Fruit fly (Drosophila melanogaster) whole organism, embryonic: Measurements from ENCODE around the gene Orco.

Experiments used
- Asciz ChIP-seq: fragments of 200-800 bp; sonication (Bioruptor generic); optimal IDR thresholded peaks from 2 replicates; lab custom pipeline; 2017; ENCODE audit warnings: missing biosample characterization, mild to moderate bottlenecking, missing genetic modification characterization, missing genetic modification reagents
- Bdp1 ChIP-seq: fragments of 200-800 bp; sonication (Bioruptor generic); optimal IDR thresholded peaks from 3 replicates; lab custom pipeline; 2016; ENCODE audit warnings: missing biosample characterization, missing genetic modification characterization
- Bteb2 ChIP-seq: fragments of 200-800 bp; sonication (Bioruptor generic); optimal IDR thresholded peaks from 2 replicates; lab custom pipeline; 2016; ENCODE audit warnings: missing biosample characterization, missing genetic modification characterization
- C15 ChIP-seq: fragments of 200-800 bp; sonication (Bioruptor generic); IDR thresholded peaks from 3 replicates; pipeline ENCODE4 v1.3.6; 2022; ENCODE audit warnings: missing biosample characterization, missing genetic modification characterization
- CG11398 ChIP-seq: fragments of 200-800 bp; sonication (Bioruptor generic); optimal IDR thresholded peaks from 2 replicates; lab custom pipeline; 2016; ENCODE audit warnings: missing biosample characterization, missing genetic modification characterization
- CG11504 ChIP-seq: fragments of 200-800 bp; sonication (Bioruptor generic); optimal IDR thresholded peaks from 3 replicates; lab custom pipeline; 2019; ENCODE audit warnings: missing biosample characterization, mild to moderate bottlenecking, missing genetic modification characterization, moderate library complexity
- CG12071 ChIP-seq: fragments of 200-800 bp; sonication (Bioruptor generic); optimal IDR thresholded peaks from 3 replicates; lab custom pipeline; 2018; ENCODE audit warnings: missing biosample characterization, mild to moderate bottlenecking, missing genetic modification characterization
- CG14050 ChIP-seq: fragments of 200-800 bp; sonication (Bioruptor generic); IDR thresholded peaks from 3 replicates; pipeline ENCODE4 v1.3.6; 2022; ENCODE audit warnings: missing biosample characterization, missing genetic modification characterization
- CG14965 ChIP-seq: fragments of 200-800 bp; sonication (Bioruptor generic); optimal IDR thresholded peaks from 2 replicates; lab custom pipeline; 2016; ENCODE audit warnings: missing biosample characterization, missing genetic modification characterization, borderline replicate concordance
- CG18476 ChIP-seq: fragments of 200-800 bp; sonication (Bioruptor generic); optimal IDR thresholded peaks from 2 replicates; lab custom pipeline; 2016; ENCODE audit warnings: missing biosample characterization, mild to moderate bottlenecking, missing genetic modification characterization
- CG30020 ChIP-seq: fragments of 200-800 bp; optimal IDR thresholded peaks from 2 replicates; lab custom pipeline; 2019; ENCODE audit warnings: missing biosample characterization, mild to moderate bottlenecking, missing genetic modification characterization, moderate library complexity
- CG3726 ChIP-seq: fragments of 200-800 bp; sonication (Bioruptor generic); IDR thresholded peaks from 3 replicates; pipeline ENCODE4, ENCODE4 v1.3.6; 2022; ENCODE audit warnings: missing biosample characterization, missing genetic modification characterization
- CG43689 ChIP-seq: fragments of 200-800 bp; sonication (Bioruptor generic); IDR thresholded peaks from 2 replicates; pipeline ENCODE4 v1.3.6; 2022; ENCODE audit warnings: missing biosample characterization, missing genetic modification characterization
- CG6175 ChIP-seq: fragments of 200-800 bp; sonication (Bioruptor generic); IDR thresholded peaks from 3 replicates; pipeline ENCODE4 v1.3.6; 2022; ENCODE audit warnings: missing biosample characterization, missing genetic modification characterization
- CG6791 ChIP-seq: fragments of 200-800 bp; sonication (Bioruptor generic); IDR thresholded peaks from 3 replicates; pipeline ENCODE4 v1.3.6; 2022; ENCODE audit warnings: missing biosample characterization, missing genetic modification characterization; ENCODE audit not compliant: partially characterized antibody
- CG6854 ChIP-seq: fragments of 200-800 bp; sonication (Bioruptor generic); optimal IDR thresholded peaks from 3 replicates; lab custom pipeline; 2017; ENCODE audit warnings: missing biosample characterization, mild to moderate bottlenecking, missing genetic modification characterization
- CG8290 ChIP-seq, 3 experiments: fragments of 200-800 bp; sonication (Bioruptor generic); optimal IDR thresholded peaks; 2 replicates each; lab custom pipeline; 2016 to 2019; ENCODE audit warnings: missing biosample characterization in 3 of 3, missing genetic modification characterization in 3 of 3, mild to moderate bottlenecking in 2 of 3, moderate library complexity in 1 of 3
- CG8478 ChIP-seq: fragments of >200 bp; optimal IDR thresholded peaks from 2 replicates; lab custom pipeline; 2018
- CG8924 ChIP-seq: fragments of 200-800 bp; optimal IDR thresholded peaks from 3 replicates; lab custom pipeline; 2019; ENCODE audit warnings: missing biosample characterization, mild to moderate bottlenecking, missing genetic modification characterization, moderate library complexity
- CG9609 ChIP-seq: fragments of 200-800 bp; sonication (Bioruptor generic); optimal IDR thresholded peaks from 3 replicates; lab custom pipeline; 2016; ENCODE audit warnings: missing biosample characterization, missing genetic modification characterization
- D19B ChIP-seq: fragments of 200-800 bp; sonication (Bioruptor generic); optimal IDR thresholded peaks from 2 replicates; lab custom pipeline; 2017; ENCODE audit warnings: missing biosample characterization, mild to moderate bottlenecking, missing genetic modification characterization
- HLH54F ChIP-seq: fragments of 200-800 bp; sonication (Bioruptor generic); optimal IDR thresholded peaks from 3 replicates; lab custom pipeline; 2016; ENCODE audit warnings: missing biosample characterization, missing genetic modification characterization
- Hr3 ChIP-seq: fragments of 200-800 bp; sonication (Bioruptor generic); optimal IDR thresholded peaks from 3 replicates; lab custom pipeline; 2016; ENCODE audit warnings: missing biosample characterization, missing genetic modification characterization
- Hr78 ChIP-seq, 2 experiments: fragments of 200-800 bp in 1 of 2; fragments of >200 bp in 1 of 2; sonication (Bioruptor generic) in 1 of 2; optimal IDR thresholded peaks; 2 replicates each; lab custom pipeline; 2017 to 2019; ENCODE audit warnings: missing biosample characterization in 2 of 2, missing genetic modification characterization in 2 of 2, mild to moderate bottlenecking in 1 of 2, moderate library complexity in 1 of 2
- Lim3 ChIP-seq: fragments of 200-800 bp; sonication (Bioruptor generic); IDR thresholded peaks from 2 replicates; pipeline ENCODE4 v1.3.6; 2022; ENCODE audit warnings: missing biosample characterization, missing genetic modification characterization
- Mes4 ChIP-seq: fragments of 200-800 bp; sonication (Bioruptor generic); optimal IDR thresholded peaks from 2 replicates; lab custom pipeline; 2016; ENCODE audit warnings: missing biosample characterization, missing genetic modification characterization
- Nf-YA ChIP-seq: fragments of 200-800 bp; sonication (Bioruptor generic); IDR thresholded peaks from 2 replicates; pipeline ENCODE4 v1.3.6; 2022; ENCODE audit warnings: missing biosample characterization, missing genetic modification characterization
- PHDP ChIP-seq: fragments of 200-800 bp; sonication (Bioruptor generic); optimal IDR thresholded peaks from 3 replicates; lab custom pipeline; 2018; ENCODE audit warnings: missing biosample characterization, mild to moderate bottlenecking, missing genetic modification characterization, moderate library complexity
- Sox102F ChIP-seq: fragments of 200-800 bp; sonication (Bioruptor generic); optimal IDR thresholded peaks from 2 replicates; lab custom pipeline; 2018; ENCODE audit warnings: missing biosample characterization, mild to moderate bottlenecking, missing genetic modification characterization, moderate library complexity
- Vsx1 ChIP-seq: fragments of 200-800 bp; sonication (Bioruptor generic); optimal IDR thresholded peaks from 2 replicates; lab custom pipeline; 2017; ENCODE audit warnings: missing biosample characterization, mild to moderate bottlenecking, missing genetic modification characterization, missing genetic modification reagents
- fd64A ChIP-seq: fragments of 200-800 bp; sonication (Bioruptor generic); optimal IDR thresholded peaks from 3 replicates; lab custom pipeline; 2018; ENCODE audit warnings: missing biosample characterization, mild to moderate bottlenecking, missing genetic modification characterization
- grau ChIP-seq: fragments of 200-800 bp; optimal IDR thresholded peaks from 3 replicates; lab custom pipeline; 2019; ENCODE audit warnings: missing biosample characterization, mild to moderate bottlenecking, missing genetic modification characterization, moderate library complexity
- lilli ChIP-seq: fragments of 200-800 bp; sonication (Bioruptor generic); optimal IDR thresholded peaks from 3 replicates; lab custom pipeline; 2016; ENCODE audit warnings: missing biosample characterization, missing genetic modification characterization
- lov ChIP-seq, 2 experiments: fragments of 200-800 bp in 1 of 2; fragments of >200 bp in 1 of 2; sonication (Bioruptor generic) in 1 of 2; IDR thresholded peaks in 1 of 2; optimal IDR thresholded peaks in 1 of 2; 2 replicates in 1 of 2; 3 replicates in 1 of 2; pipeline versions ENCODE4 v1.3.6 to Lab custom; 2017 to 2022; ENCODE audit warnings: missing biosample characterization in 1 of 2, missing genetic modification characterization in 1 of 2
- nerfin-2 ChIP-seq: fragments of 200-800 bp; sonication (Bioruptor generic); IDR thresholded peaks from 2 replicates; pipeline ENCODE4 v1.3.6; 2022; ENCODE audit warnings: missing biosample characterization, missing genetic modification characterization; ENCODE audit not compliant: partially characterized antibody
- repo ChIP-seq: fragments of 200-800 bp; sonication (Bioruptor generic); optimal IDR thresholded peaks from 2 replicates; lab custom pipeline; 2016; ENCODE audit warnings: missing biosample characterization, missing genetic modification characterization
- run ChIP-seq: fragments of 200-800 bp; sonication (Bioruptor generic); optimal IDR thresholded peaks from 3 replicates; lab custom pipeline; 2018; ENCODE audit warnings: missing biosample characterization, mild to moderate bottlenecking, missing genetic modification characterization
- sc ChIP-seq, 3 experiments: fragments of >200 bp in 2 of 3; fragments of 200-800 bp in 1 of 3; sonication (Bioruptor generic) in 1 of 3; optimal IDR thresholded peaks; 2 replicates in 2 of 3; 3 replicates in 1 of 3; lab custom pipeline; 2017; ENCODE audit warnings: mild to moderate bottlenecking in 1 of 3, missing biosample characterization in 1 of 3, missing genetic modification characterization in 1 of 3, missing genetic modification reagents in 1 of 3
- sd ChIP-seq: fragments of 200-800 bp; sonication (Bioruptor generic); optimal IDR thresholded peaks from 3 replicates; lab custom pipeline; 2018; ENCODE audit warnings: missing biosample characterization, mild to moderate bottlenecking, missing genetic modification characterization, moderate library complexity
- seq ChIP-seq: fragments of 200-800 bp; sonication (Bioruptor generic); IDR thresholded peaks from 2 replicates; pipeline ENCODE4 v1.3.6; 2022; ENCODE audit warnings: missing biosample characterization, missing genetic modification characterization
- shn ChIP-seq: fragments of 200-800 bp; sonication (Bioruptor generic); optimal IDR thresholded peaks from 3 replicates; lab custom pipeline; 2016; ENCODE audit warnings: missing biosample characterization, missing genetic modification characterization
- slou ChIP-seq: fragments of 200-800 bp; sonication (Bioruptor generic); optimal IDR thresholded peaks from 3 replicates; lab custom pipeline; 2016; ENCODE audit warnings: missing biosample characterization, missing genetic modification characterization
- sna ChIP-seq: fragments of 200-800 bp; sonication (Bioruptor generic); IDR thresholded peaks from 2 replicates; pipeline ENCODE4 v1.3.6; 2022; ENCODE audit warnings: missing biosample characterization, missing genetic modification characterization; ENCODE audit not compliant: partially characterized antibody
- sr ChIP-seq: fragments of 200-800 bp; sonication (Bioruptor generic); IDR thresholded peaks from 3 replicates; pipeline ENCODE4 v1.3.6; 2022; ENCODE audit warnings: missing biosample characterization, missing genetic modification characterization
- unc-4 ChIP-seq: fragments of 200-800 bp; sonication (Bioruptor generic); IDR thresholded peaks from 2 replicates; pipeline ENCODE4 v1.3.6; 2022; ENCODE audit warnings: missing biosample characterization, missing genetic modification characterization; ENCODE audit not compliant: partially characterized antibody
- vvl ChIP-seq: fragments of 200-800 bp; sonication (Bioruptor generic); IDR thresholded peaks from 2 replicates; pipeline ENCODE4 v1.3.6; 2022; ENCODE audit warnings: missing biosample characterization, missing genetic modification characterization
- wor ChIP-seq: fragments of 200-800 bp; sonication (Bioruptor generic); IDR thresholded peaks from 2 replicates; pipeline ENCODE4 v1.3.6; 2022; ENCODE audit warnings: missing biosample characterization, missing genetic modification characterization
- zf30C ChIP-seq: fragments of 200-800 bp; sonication (Bioruptor generic); optimal IDR thresholded peaks from 3 replicates; lab custom pipeline; 2018; ENCODE audit warnings: missing biosample characterization, mild to moderate bottlenecking, missing genetic modification characterization

The Orco gene

dm6 chr3R:5368170-5368781, 43.9 kb downstream of the Orco start, which contains the start of gene Cerk (continued):
- TF ChIP-seq CG18476 (no peak), PHDP (tag; lab: Kevin White, UChicago) (peak; percentile 36), Lim3 (GFP tag; lab: Robert Waterston, UW) (no peak), CG6854 (GFP tag; lab: Kevin White, UChicago) (no peak), nerfin-2 (GFP tag; lab: Robert Waterston, UW) (peak; percentile 57), CG3726 (GFP tag; lab: Robert Waterston, UW) (no peak), Hr3 (GFP tag; lab: Kevin White, UChicago) (peak; percentile 19), sr (GFP tag; lab: Robert Waterston, UW) (no peak), CG9609 (GFP tag; lab: Kevin White, UChicago) (peak; percentile 32), CG30020 (peak; percentile 23), CG11504 (tag; lab: Kevin White, UChicago) (peak; percentile 29), fd64A (GFP tag; lab: Kevin White, UChicago) (no peak), lilli (GFP tag; lab: Kevin White, UChicago) (peak; percentile 50), CG12071 (no peak), repo (GFP tag; lab: Kevin White, UChicago) (no peak), Bdp1 (GFP tag; lab: Kevin White, UChicago) (peak; percentile 24), Vsx1 (GFP tag; lab: Kevin White, UChicago) (no peak), Mes4 (peak; percentile 37), unc-4 (GFP tag; lab: Robert Waterston, UW) (peak; percentile 51; the same call in 1 of the 2 replicates), CG11398 (peak; percentile 2), Asciz (no peak), sna (GFP tag; lab: Robert Waterston, UW) (peak; percentile 47; the same call in 1 of the 2 replicates), Sox102F (GFP tag; lab: Kevin White, UChicago) (no peak), lov (optimal IDR thresholded peaks at IDR 0.05; lab: Kevin White, UChicago) (no peak), lov (GFP tag; IDR thresholded peaks at IDR 0.05; lab: Robert Waterston, UW) (0 out of 3 replicates have a peak, but pooled peaks have one; percentile 36), vvl (peak; percentile 59), C15 (GFP tag; lab: Robert Waterston, UW) (no peak), grau (tag; lab: Kevin White, UChicago) (peak; percentile 31), slou (GFP tag; lab: Kevin White, UChicago) (no peak), zf30C (no peak), wor (GFP tag; lab: Robert Waterston, UW) (no peak), run (tag; lab: Kevin White, UChicago) (no peak), Nf-YA (no peak), CG8290 (GFP tag; optimal IDR thresholded peaks at IDR 0.05; lab: Kevin White, UChicago) (peak; percentile 30), CG8290 (tag; optimal IDR thresholded peaks at IDR 0.05; lab: Kevin White, UChicago) (peak; percentile 28 to 86), CG6175 (GFP tag; lab: Robert Waterston, UW) (no peak), CG8478 (lab: Kevin White, UChicago) (no peak), HLH54F (GFP tag; lab: Kevin White, UChicago) (peak; percentile 28), seq (GFP tag; lab: Robert Waterston, UW) (no peak), Bteb2 (GFP tag; lab: Kevin White, UChicago) (no peak), D19B (GFP tag; lab: Kevin White, UChicago) (no peak), sc (optimal IDR thresholded peaks at IDR 0.05; lab: Kevin White, UChicago) (no peak), sc (GFP tag; optimal IDR thresholded peaks at IDR 0.05; lab: Kevin White, UChicago) (no peak), CG14050 (GFP tag; lab: Robert Waterston, UW) (no peak), CG14965 (GFP tag; lab: Kevin White, UChicago) (no peak), shn (GFP tag; lab: Kevin White, UChicago) (peak; percentile 37), sd (peak; percentile 41), Hr78 (GFP tag; optimal IDR thresholded peaks at IDR 0.05; lab: Kevin White, UChicago) (no peak), CG8924 (no peak), CG6791 (GFP tag; lab: Robert Waterston, UW) (peak; percentile 59; the same call in 1 of the 3 replicates), CG43689 (no peak)
